Fruit fly (Drosophila melanogaster) whole organism, embryonic: ENCODE data around the gene Indy-2.
A peak's percentile ranks its signal among the peaks of the same experiment; 100 is the strongest.

Source experiments
- ATbp ChIP-seq: fragments of 200-800 bp; sonication (Bioruptor generic); optimal IDR thresholded peaks from 2 replicates; lab custom pipeline; 2017; ENCODE audit warnings: missing biosample characterization, mild to moderate bottlenecking, missing genetic modification characterization, missing genetic modification reagents
- Bdp1 ChIP-seq: fragments of 200-800 bp; sonication (Bioruptor generic); optimal IDR thresholded peaks from 3 replicates; lab custom pipeline; 2016; ENCODE audit warnings: missing biosample characterization, missing genetic modification characterization
- CG11695 ChIP-seq: fragments of 200-800 bp; sonication (Bioruptor generic); IDR thresholded peaks from 3 replicates; pipeline ENCODE4 v1.3.6; 2022; ENCODE audit warnings: missing biosample characterization, missing genetic modification characterization
- CG12219 ChIP-seq: fragments of 200-800 bp; sonication (Bioruptor generic); optimal IDR thresholded peaks from 3 replicates; lab custom pipeline; 2018; ENCODE audit warnings: missing biosample characterization, mild to moderate bottlenecking, missing genetic modification characterization
- CG12236 ChIP-seq: fragments of 200-800 bp; sonication (Bioruptor generic); optimal IDR thresholded peaks from 2 replicates; lab custom pipeline; 2016; ENCODE audit warnings: missing biosample characterization, missing genetic modification characterization
- CG12942 ChIP-seq: fragments of 200-800 bp; sonication (Bioruptor generic); optimal IDR thresholded peaks from 3 replicates; lab custom pipeline; 2016; ENCODE audit warnings: missing biosample characterization, missing genetic modification characterization
- CG15073 ChIP-seq: fragments of 200-800 bp; sonication (Bioruptor generic); optimal IDR thresholded peaks from 2 replicates; lab custom pipeline; 2016; ENCODE audit warnings: missing biosample characterization, missing genetic modification characterization
- CG1603 ChIP-seq: fragments of 200-800 bp; sonication (Bioruptor generic); optimal IDR thresholded peaks from 2 replicates; lab custom pipeline; 2019; ENCODE audit warnings: missing biosample characterization, mild to moderate bottlenecking, missing genetic modification characterization, moderate library complexity
- CG16779 ChIP-seq: fragments of 200-800 bp; sonication (Bioruptor generic); IDR thresholded peaks from 2 replicates; pipeline ENCODE4 v1.3.6; 2022; ENCODE audit warnings: missing biosample characterization, missing genetic modification characterization
- CG16863 ChIP-seq: fragments of 200-800 bp; sonication (Bioruptor generic); optimal IDR thresholded peaks from 3 replicates; lab custom pipeline; 2016; ENCODE audit warnings: missing biosample characterization, missing genetic modification characterization
- CG17802 ChIP-seq: fragments of 200-800 bp; sonication (Bioruptor generic); optimal IDR thresholded peaks from 2 replicates; lab custom pipeline; 2018; ENCODE audit warnings: missing biosample characterization, mild to moderate bottlenecking, missing genetic modification characterization, moderate library complexity
- CG18262 ChIP-seq: fragments of 200-800 bp; optimal IDR thresholded peaks from 3 replicates; lab custom pipeline; 2019; ENCODE audit warnings: missing biosample characterization, mild to moderate bottlenecking, missing genetic modification characterization, moderate library complexity
- CG2889 ChIP-seq: fragments of 200-800 bp; sonication (Bioruptor generic); IDR thresholded peaks from 3 replicates; pipeline ENCODE4 v1.3.6; 2022; ENCODE audit warnings: missing biosample characterization, missing genetic modification characterization
- CG30403 ChIP-seq: fragments of 200-800 bp; sonication (Bioruptor generic); optimal IDR thresholded peaks from 3 replicates; lab custom pipeline; 2016; ENCODE audit warnings: missing biosample characterization, missing genetic modification characterization
- CG43689 ChIP-seq: fragments of 200-800 bp; sonication (Bioruptor generic); IDR thresholded peaks from 2 replicates; pipeline ENCODE4 v1.3.6; 2022; ENCODE audit warnings: missing biosample characterization, missing genetic modification characterization
- CG4404 ChIP-seq: fragments of 200-800 bp; sonication (Bioruptor generic); IDR thresholded peaks from 2 replicates; pipeline ENCODE4 v1.3.6; 2022; ENCODE audit warnings: missing biosample characterization, missing genetic modification characterization
- CG4820 ChIP-seq: fragments of 200-800 bp; sonication (Bioruptor generic); optimal IDR thresholded peaks from 3 replicates; lab custom pipeline; 2016; ENCODE audit warnings: missing biosample characterization, missing genetic modification characterization
- CG6272 ChIP-seq: fragments of 200-800 bp; sonication (Bioruptor generic); IDR thresholded peaks from 2 replicates; pipeline ENCODE4 v1.3.6; 2022; ENCODE audit warnings: missing biosample characterization, missing genetic modification characterization
- CG6765 ChIP-seq: fragments of 200-800 bp; sonication (Bioruptor generic); optimal IDR thresholded peaks from 3 replicates; lab custom pipeline; 2017; ENCODE audit warnings: missing biosample characterization, mild to moderate bottlenecking, missing genetic modification characterization
- Dad ChIP-seq: fragments of 200-800 bp; sonication (Bioruptor generic); optimal IDR thresholded peaks from 3 replicates; lab custom pipeline; 2016; ENCODE audit warnings: missing biosample characterization, missing genetic modification characterization
- E2f1 ChIP-seq: fragments of 200-800 bp; sonication (Bioruptor generic); IDR thresholded peaks from 2 replicates; pipeline ENCODE4 v1.3.6; 2022; ENCODE audit warnings: missing biosample characterization, missing genetic modification characterization
- Fer2 ChIP-seq: fragments of 200-800 bp; sonication (Bioruptor generic); optimal IDR thresholded peaks from 2 replicates; lab custom pipeline; 2018; ENCODE audit warnings: missing biosample characterization, mild to moderate bottlenecking, missing genetic modification characterization, moderate library complexity
- Gsc ChIP-seq: fragments of 200-800 bp; sonication (Bioruptor generic); IDR thresholded peaks from 2 replicates; pipeline ENCODE4 v1.3.6; 2022; ENCODE audit warnings: missing biosample characterization, missing genetic modification characterization
- HLH54F ChIP-seq: fragments of 200-800 bp; sonication (Bioruptor generic); optimal IDR thresholded peaks from 3 replicates; lab custom pipeline; 2016; ENCODE audit warnings: missing biosample characterization, missing genetic modification characterization
- Kr ChIP-seq: fragments of 200-800 bp; sonication (Bioruptor generic); optimal IDR thresholded peaks from 2 replicates; lab custom pipeline; 2017; ENCODE audit warnings: missing biosample characterization, mild to moderate bottlenecking, missing genetic modification characterization
- Med ChIP-seq: fragments of 200-800 bp; sonication (Bioruptor generic); peaks from one replicate; lab custom pipeline; 2016; ENCODE audit warnings: missing biosample characterization, missing genetic modification characterization, mild to moderate bottlenecking, inconsistent platforms, moderate library complexity
- Myb ChIP-seq: fragments of 200-800 bp; sonication (Bioruptor generic); optimal IDR thresholded peaks from 2 replicates; lab custom pipeline; 2016; ENCODE audit warnings: missing biosample characterization, missing genetic modification characterization
- NC2β ChIP-seq: fragments of 200-800 bp; sonication (Bioruptor generic); optimal IDR thresholded peaks from 2 replicates; lab custom pipeline; 2016; ENCODE audit warnings: missing biosample characterization, missing genetic modification characterization
- Poxn ChIP-seq: fragments of 200-800 bp; sonication (Bioruptor generic); IDR thresholded peaks from 2 replicates; pipeline ENCODE4 v1.3.6; 2022; ENCODE audit warnings: missing biosample characterization, missing genetic modification characterization
- Scr ChIP-seq: fragments of 200-800 bp; sonication (Bioruptor generic); IDR thresholded peaks from 2 replicates; pipeline ENCODE4 v1.3.6; 2022; ENCODE audit warnings: missing biosample characterization, missing genetic modification characterization; ENCODE audit not compliant: partially characterized antibody
- Six4 ChIP-seq: fragments of 200-800 bp; sonication (Bioruptor generic); optimal IDR thresholded peaks from 2 replicates; lab custom pipeline; 2016; ENCODE audit warnings: missing biosample characterization, missing genetic modification characterization
- Usf ChIP-seq: fragments of 200-800 bp; sonication (Bioruptor generic); optimal IDR thresholded peaks from 2 replicates; lab custom pipeline; 2017; ENCODE audit warnings: missing genotype, missing biosample characterization, missing genetic modification characterization
- aop ChIP-seq: fragments of 200-800 bp; sonication (Bioruptor generic); IDR thresholded peaks from 2 replicates; pipeline ENCODE4 v1.3.6; 2022; ENCODE audit warnings: missing biosample characterization, missing genetic modification characterization
- ara ChIP-seq: fragments of 200-800 bp; sonication (Bioruptor generic); IDR thresholded peaks from 2 replicates; pipeline ENCODE4 v1.3.6; 2022; ENCODE audit warnings: missing biosample characterization, missing genetic modification characterization
- ash1 ChIP-seq: fragments of 200-800 bp; sonication (Bioruptor generic); optimal IDR thresholded peaks from 2 replicates; lab custom pipeline; 2018; ENCODE audit warnings: missing biosample characterization, mild to moderate bottlenecking, missing genetic modification characterization
- az2 ChIP-seq: fragments of 200-800 bp; sonication (Bioruptor generic); optimal IDR thresholded peaks from 3 replicates; lab custom pipeline; 2016; ENCODE audit warnings: missing biosample characterization, missing genetic modification characterization
- bab2 ChIP-seq: fragments of 200-800 bp; sonication (Bioruptor generic); optimal IDR thresholded peaks from 2 replicates; lab custom pipeline; 2016; ENCODE audit warnings: missing biosample characterization, missing genetic modification characterization
- cas ChIP-seq: fragments of 200-800 bp; sonication (Bioruptor generic); IDR thresholded peaks from 2 replicates; pipeline ENCODE4 v1.3.6; 2022; ENCODE audit warnings: missing biosample characterization, missing genetic modification characterization
- cg ChIP-seq: fragments of 200-800 bp; sonication (Bioruptor generic); optimal IDR thresholded peaks from 3 replicates; lab custom pipeline; 2019; ENCODE audit warnings: missing biosample characterization, mild to moderate bottlenecking, missing genetic modification characterization, moderate library complexity
- chn ChIP-seq: fragments of 200-800 bp; sonication (Bioruptor generic); optimal IDR thresholded peaks from 2 replicates; lab custom pipeline; 2016; ENCODE audit warnings: missing biosample characterization, missing genetic modification characterization
- da ChIP-seq: fragments of 200-800 bp; sonication (Bioruptor generic); optimal IDR thresholded peaks from 2 replicates; lab custom pipeline; 2016; ENCODE audit warnings: missing biosample characterization, missing genetic modification characterization
- dati ChIP-seq: fragments of 200-800 bp; sonication (Bioruptor generic); IDR thresholded peaks from 2 replicates; pipeline ENCODE4 v1.3.6; 2022; ENCODE audit warnings: missing biosample characterization, missing genetic modification characterization
- ewg ChIP-seq: fragments of 200-800 bp; sonication (Bioruptor generic); optimal IDR thresholded peaks from 3 replicates; lab custom pipeline; 2017; ENCODE audit warnings: mild to moderate bottlenecking, missing biosample characterization, missing genetic modification reagents, missing genetic modification characterization
- inv ChIP-seq: fragments of 200-800 bp; sonication (Bioruptor generic); IDR thresholded peaks from 2 replicates; pipeline ENCODE4 v1.3.6; 2022; ENCODE audit warnings: missing biosample characterization, missing genetic modification characterization; ENCODE audit not compliant: partially characterized antibody
- mam ChIP-seq: fragments of 200-800 bp; sonication (Bioruptor generic); optimal IDR thresholded peaks from 3 replicates; lab custom pipeline; 2016; ENCODE audit warnings: missing biosample characterization, missing genetic modification characterization
- onecut ChIP-seq: fragments of 200-800 bp; sonication (Bioruptor generic); IDR thresholded peaks from 2 replicates; pipeline ENCODE4 v1.3.6; 2022; ENCODE audit warnings: missing biosample characterization, missing genetic modification characterization
- pfk ChIP-seq: fragments of 200-800 bp; sonication (Bioruptor generic); optimal IDR thresholded peaks from 2 replicates; lab custom pipeline; 2018; ENCODE audit warnings: missing biosample characterization, mild to moderate bottlenecking, missing genetic modification characterization, moderate library complexity
- pum ChIP-seq: fragments of 200-800 bp; sonication (Bioruptor generic); optimal IDR thresholded peaks from 2 replicates; lab custom pipeline; 2016; ENCODE audit warnings: missing biosample characterization, missing genetic modification characterization
- sd ChIP-seq: fragments of 200-800 bp; sonication (Bioruptor generic); optimal IDR thresholded peaks from 3 replicates; lab custom pipeline; 2018; ENCODE audit warnings: missing biosample characterization, mild to moderate bottlenecking, missing genetic modification characterization, moderate library complexity
- sens ChIP-seq: fragments of 200-800 bp; sonication (Bioruptor generic); peaks from one replicate; lab custom pipeline; 2016; ENCODE audit warnings: missing biosample characterization, missing genetic modification characterization
- shn ChIP-seq: fragments of 200-800 bp; sonication (Bioruptor generic); optimal IDR thresholded peaks from 3 replicates; lab custom pipeline; 2016; ENCODE audit warnings: missing biosample characterization, missing genetic modification characterization
- trh ChIP-seq: fragments of 200-800 bp; sonication (Bioruptor generic); optimal IDR thresholded peaks from 2 replicates; lab custom pipeline; 2016; ENCODE audit warnings: missing biosample characterization, missing genetic modification characterization

Indy-2 gene

dm6 chr3R:20035887-20036286 lies 6.7 kb upstream of the Indy-2 start, which contains the start of gene Regnase-1 (continued):
- TF ChIP-seq CG43689 (GFP tag; lab: Robert Waterston, UW): peak; percentile 76
- peak; percentile 93 for TF ChIP-seq trh (GFP tag; lab: Kevin White, UChicago)
- peak; percentile 86 for TF ChIP-seq chn (GFP tag; lab: Kevin White, UChicago)
- TF ChIP-seq cas (GFP tag; lab: Robert Waterston, UW): peak; percentile 75
- peak; percentile 98 for TF ChIP-seq sens (GFP tag; lab: Kevin White, UChicago)
- peak; percentile 68 for TF ChIP-seq Usf (GFP tag; lab: Kevin White, UChicago)
- no peak for TF ChIP-seq cg
- TF ChIP-seq mam (GFP tag; lab: Kevin White, UChicago): peak; percentile 80
- TF ChIP-seq CG4820 (GFP tag; lab: Kevin White, UChicago): peak; percentile 73
- peak; percentile 98 for TF ChIP-seq CG6765 (GFP tag; lab: Kevin White, UChicago)
- peak; percentile 87 for TF ChIP-seq da (GFP tag; lab: Kevin White, UChicago)
- peak; percentile 92 for TF ChIP-seq Dad
- peak; percentile 81 for TF ChIP-seq Bdp1 (GFP tag; lab: Kevin White, UChicago)
- peak; percentile 79 for TF ChIP-seq pum (GFP tag; lab: Kevin White, UChicago)
- TF ChIP-seq ash1 (GFP tag; lab: Kevin White, UChicago): peak; percentile 94
- peak; percentile 78 for TF ChIP-seq CG30403 (GFP tag; lab: Kevin White, UChicago)
- TF ChIP-seq Kr (GFP tag; lab: Kevin White, UChicago): peak; percentile 36
- peak; percentile 91 for TF ChIP-seq Fer2
- TF ChIP-seq ewg (GFP tag; lab: Kevin White, UChicago): peak; percentile 82
- TF ChIP-seq NC2β: peak; percentile 95
- no peak for TF ChIP-seq sd
- peak; percentile 51; the same call in 1 of the 2 replicates for TF ChIP-seq CG4404 (GFP tag; lab: Robert Waterston, UW)
- TF ChIP-seq CG17802 (tag; lab: Kevin White, UChicago): peak; percentile 66
- peak; percentile 90 for TF ChIP-seq ara (GFP tag; lab: Robert Waterston, UW)
- peak; percentile 87 for TF ChIP-seq CG18262
- TF ChIP-seq Gsc (GFP tag; lab: Robert Waterston, UW): no peak
- peak; percentile 81 for TF ChIP-seq pfk (GFP tag; lab: Kevin White, UChicago)
- peak; percentile 78 for TF ChIP-seq CG11695 (GFP tag; lab: Robert Waterston, UW)
- TF ChIP-seq onecut (GFP tag; lab: Robert Waterston, UW): peak; percentile 88
- peak; percentile 92 for TF ChIP-seq inv (GFP tag; lab: Robert Waterston, UW)
- TF ChIP-seq Six4 (GFP tag; lab: Kevin White, UChicago): peak; percentile 86
- peak; percentile 83 for TF ChIP-seq CG12236 (GFP tag; lab: Kevin White, UChicago)
- TF ChIP-seq aop (GFP tag; lab: Robert Waterston, UW): no peak
- peak; percentile 79 for TF ChIP-seq CG12942 (GFP tag; lab: Kevin White, UChicago)
- TF ChIP-seq ATbp (GFP tag; lab: Kevin White, UChicago): peak; percentile 94
- TF ChIP-seq Scr: peak; percentile 96
- 0 out of 3 replicates have a peak, but pooled peaks have one; percentile 35 for TF ChIP-seq CG2889
- TF ChIP-seq CG16779 (GFP tag; lab: Robert Waterston, UW): peak; percentile 86
- peak; percentile 79 for TF ChIP-seq HLH54F
- TF ChIP-seq dati (GFP tag; lab: Robert Waterston, UW): peak; percentile 80
- TF ChIP-seq E2f1 (GFP tag; lab: Robert Waterston, UW): peak; percentile 90
- peak; percentile 77 for TF ChIP-seq CG16863
- peak; percentile 77 for TF ChIP-seq Myb (GFP tag; lab: Kevin White, UChicago)
- peak; percentile 96 for TF ChIP-seq CG1603 (tag; lab: Kevin White, UChicago)
- peak; percentile 78 for TF ChIP-seq az2 (GFP tag; lab: Kevin White, UChicago)
- TF ChIP-seq bab2 (GFP tag; lab: Kevin White, UChicago): peak; percentile 73
- TF ChIP-seq CG6272 (GFP tag; lab: Robert Waterston, UW): peak; percentile 77
- peak; percentile 99 for TF ChIP-seq Med (GFP tag; lab: Kevin White, UChicago)
- TF ChIP-seq CG12219 (GFP tag; lab: Kevin White, UChicago): peak; percentile 93
- no peak for TF ChIP-seq Poxn (GFP tag; lab: Robert Waterston, UW)
- no peak for TF ChIP-seq CG15073
- peak; percentile 93 for TF ChIP-seq shn (GFP tag; lab: Kevin White, UChicago)
